Fruit fly (Drosophila melanogaster) whole organism, wandering third instar larva: ENCODE results near the gene CG12521.

Experiments
- Dfd ChIP-seq: fragments of >200 bp; optimal IDR thresholded peaks from 2 replicates; lab custom pipeline; 2017; ENCODE audit warnings: missing biosample characterization, missing genetic modification characterization
- N ChIP-seq: fragments of >200 bp; optimal IDR thresholded peaks from 2 replicates; lab custom pipeline; 2018; ENCODE audit warnings: missing biosample characterization, missing external identifiers, missing genetic modification characterization

DNA sequence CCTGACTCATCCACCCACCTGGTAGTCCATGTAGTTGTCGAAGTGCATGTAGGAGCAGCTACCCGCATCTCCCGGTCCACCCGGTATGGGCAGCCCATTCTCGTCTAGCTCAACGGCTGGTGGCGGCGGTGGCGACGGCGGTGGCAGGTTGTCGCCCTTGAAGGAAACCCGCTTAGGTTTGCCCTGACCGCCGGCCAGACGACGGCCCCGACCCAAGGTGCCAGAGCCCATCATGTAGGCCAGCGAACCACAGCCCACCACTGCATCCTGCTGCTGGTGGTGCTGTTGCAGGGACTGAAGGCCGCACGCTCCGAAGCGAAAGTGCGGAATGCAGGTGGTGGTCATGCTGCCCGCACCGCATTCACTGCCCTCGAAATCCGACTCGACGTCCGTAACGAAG lies 14.7 kb upstream of the CG12521 start:
- TF ChIP-seq N (GFP tag; lab: Kevin White, UChicago) (no peak), Dfd (no peak)
